Fruit fly (Drosophila melanogaster) whole organism, adult: Measurements from ENCODE around the gene Ilp7.
A peak's percentile ranks its signal among the peaks of the same experiment; 100 is the strongest.

Source experiments
- CG11617 ChIP-seq: fragments of 200-800 bp; sonication (Bioruptor generic); optimal IDR thresholded peaks from 2 replicates; lab custom pipeline; 2017; ENCODE audit warnings: mild to moderate bottlenecking, missing biosample characterization, missing genetic modification reagents, missing genetic modification characterization
- CG12768 ChIP-seq: fragments of 200-800 bp; sonication (Bioruptor generic); optimal IDR thresholded peaks from 2 replicates; lab custom pipeline; 2017; ENCODE audit warnings: missing biosample characterization, missing genetic modification characterization, mild to moderate bottlenecking, moderate library complexity, missing genetic modification reagents
- CG14711 ChIP-seq: fragments of 200-800 bp; sonication (Bioruptor generic); optimal IDR thresholded peaks from 2 replicates; lab custom pipeline; 2018; ENCODE audit warnings: missing biosample characterization, mild to moderate bottlenecking, missing genetic modification characterization, moderate library complexity
- CG1620 ChIP-seq: fragments of 200-800 bp; sonication (Bioruptor generic); optimal IDR thresholded peaks from 2 replicates; lab custom pipeline; 2016; ENCODE audit warnings: missing biosample characterization, missing genetic modification characterization
- CG33017 ChIP-seq: fragments of 200-800 bp; sonication (Bioruptor generic); optimal IDR thresholded peaks from 2 replicates; lab custom pipeline; 2018; ENCODE audit warnings: missing biosample characterization, mild to moderate bottlenecking, missing genetic modification characterization, moderate library complexity
- CG5204 ChIP-seq: fragments of 200-800 bp; sonication (Bioruptor generic); optimal IDR thresholded peaks from 2 replicates; lab custom pipeline; 2016; ENCODE audit warnings: missing biosample characterization, missing genetic modification characterization
- CG7045 ChIP-seq: fragments of 200-800 bp; sonication (Bioruptor generic); optimal IDR thresholded peaks from 2 replicates; lab custom pipeline; 2017; ENCODE audit warnings: missing biosample characterization, mild to moderate bottlenecking, missing genetic modification characterization
- CG7101 ChIP-seq: fragments of 200-800 bp; sonication (Bioruptor generic); optimal IDR thresholded peaks from 2 replicates; lab custom pipeline; 2018; ENCODE audit warnings: missing biosample characterization, mild to moderate bottlenecking, missing genetic modification characterization, moderate library complexity
- Clk ChIP-seq: fragments of 200-800 bp; sonication (Bioruptor generic); optimal IDR thresholded peaks from 2 replicates; lab custom pipeline; 2017; ENCODE audit warnings: missing biosample characterization, missing genetic modification characterization
- Crg-1 ChIP-seq: fragments of 200-800 bp; sonication (Bioruptor generic); optimal IDR thresholded peaks from 2 replicates; lab custom pipeline; 2016; ENCODE audit warnings: missing biosample characterization, missing genetic modification characterization
- Hr96 ChIP-seq: fragments of 200-800 bp; sonication (Bioruptor generic); optimal IDR thresholded peaks from 2 replicates; lab custom pipeline; 2016; ENCODE audit warnings: missing biosample characterization, missing genetic modification characterization
- Mnt ChIP-seq: fragments of 200-800 bp; sonication (Bioruptor generic); optimal IDR thresholded peaks from 2 replicates; lab custom pipeline; 2016; ENCODE audit warnings: missing biosample characterization, mild to moderate bottlenecking, missing genetic modification characterization
- bab1 ChIP-seq: fragments of 200-800 bp; sonication (Bioruptor generic); optimal IDR thresholded peaks from 3 replicates; lab custom pipeline; 2019; ENCODE audit warnings: missing biosample characterization, mild to moderate bottlenecking, missing genetic modification characterization, moderate library complexity
- cic ChIP-seq: fragments of 200-800 bp; sonication (Bioruptor generic); optimal IDR thresholded peaks from 2 replicates; lab custom pipeline; 2017; ENCODE audit warnings: missing biosample characterization, mild to moderate bottlenecking, missing genetic modification characterization, moderate library complexity
- cnc ChIP-seq, 2 experiments: fragments of >200 bp; optimal IDR thresholded peaks; 2 replicates each; lab custom pipeline; 2017
- kay ChIP-seq: fragments of 200-800 bp; sonication (Bioruptor generic); peaks from one replicate; lab custom pipeline; 2016; ENCODE audit warnings: missing biosample characterization, missing genetic modification characterization, borderline replicate concordance
- ovo ChIP-seq: fragments of 200-800 bp; sonication (Bioruptor generic); optimal IDR thresholded peaks from 2 replicates; lab custom pipeline; 2016; ENCODE audit warnings: missing biosample characterization, missing genetic modification characterization
- pad ChIP-seq: fragments of 200-800 bp; sonication (Bioruptor generic); optimal IDR thresholded peaks from 3 replicates; lab custom pipeline; 2017; ENCODE audit warnings: missing biosample characterization, missing genetic modification characterization, mild to moderate bottlenecking, moderate library complexity, missing genetic modification reagents
- tj ChIP-seq: fragments of 200-800 bp; sonication (Bioruptor generic); optimal IDR thresholded peaks from 3 replicates; lab custom pipeline; 2017; ENCODE audit warnings: missing biosample characterization, mild to moderate bottlenecking, missing genetic modification characterization, moderate library complexity
- toe ChIP-seq: fragments of 200-800 bp; sonication (Bioruptor generic); optimal IDR thresholded peaks from 2 replicates; lab custom pipeline; 2016; ENCODE audit warnings: missing biosample characterization, missing genetic modification characterization

Gene Ilp7

dm6 chrX:3685534-3685922 is 18.1 kb downstream of the Ilp7 start:
- no peak for TF ChIP-seq CG7045 (GFP tag; lab: Kevin White, UChicago)
- TF ChIP-seq pad (GFP tag; lab: Kevin White, UChicago) = peak; percentile 45
- peak; percentile 42 for TF ChIP-seq tj (GFP tag; lab: Kevin White, UChicago)

dm6 chrX:3686469-3687410 is 19.3 kb downstream of the Ilp7 start:
- TF ChIP-seq CG1620 (GFP tag; lab: Kevin White, UChicago) = peak; percentile 45
- TF ChIP-seq Mnt (GFP tag; lab: Kevin White, UChicago) = peak; percentile 78
- peak; percentile 86 for TF ChIP-seq tj (GFP tag; lab: Kevin White, UChicago)
- TF ChIP-seq ovo (GFP tag; lab: Kevin White, UChicago) = no peak
- peak; percentile 62 for TF ChIP-seq CG12768
- TF ChIP-seq pad (GFP tag; lab: Kevin White, UChicago) = peak; percentile 62
- no peak for TF ChIP-seq Crg-1 (GFP tag; lab: Kevin White, UChicago)
- peak; percentile 12 for TF ChIP-seq toe (GFP tag; lab: Kevin White, UChicago)
- peak; percentile 62 for TF ChIP-seq CG5204 (GFP tag; lab: Kevin White, UChicago)
- peak; percentile 18 for TF ChIP-seq Clk (GFP tag; lab: Kevin White, UChicago)
- TF ChIP-seq Hr96 = no peak
- TF ChIP-seq CG14711 = peak; percentile 71
- peak; percentile 42 for TF ChIP-seq CG33017 (tag; lab: Kevin White, UChicago)
- peak; percentile 55 for TF ChIP-seq CG11617 (GFP tag; lab: Kevin White, UChicago)
- TF ChIP-seq cnc (optimal IDR thresholded peaks at IDR 0.05; lab: Kevin White, UChicago) = no peak
- TF ChIP-seq bab1 (GFP tag; lab: Kevin White, UChicago) = peak; percentile 87
- TF ChIP-seq CG7101 (tag; lab: Kevin White, UChicago) = peak; percentile 50
- TF ChIP-seq kay (GFP tag; lab: Kevin White, UChicago) = no peak
- peak; percentile 39 for TF ChIP-seq CG7045 (GFP tag; lab: Kevin White, UChicago)
- TF ChIP-seq cic (GFP tag; lab: Kevin White, UChicago) = no peak

dm6 chrX:3687837-3688375 is 20.5 kb downstream of the Ilp7 start:
- peak; percentile 3 for TF ChIP-seq Crg-1 (GFP tag; lab: Kevin White, UChicago)
- TF ChIP-seq CG7101 (tag; lab: Kevin White, UChicago) = peak; percentile 40
- peak; percentile 65 for TF ChIP-seq Mnt (GFP tag; lab: Kevin White, UChicago)
- TF ChIP-seq pad (GFP tag; lab: Kevin White, UChicago) = no peak
- TF ChIP-seq CG14711 = peak; percentile 41
- peak; percentile 13 for TF ChIP-seq bab1 (GFP tag; lab: Kevin White, UChicago)

- TF ChIP-seq kay (GFP tag; lab: Kevin White, UChicago) = peak; percentile 89
- TF ChIP-seq CG5204 (GFP tag; lab: Kevin White, UChicago) = no peak
Observed at dm6 chrX:3688576-3688975, 21.2 kb downstream of the Ilp7 start.

dm6 chrX:3689079-3689478 is 21.7 kb downstream of the Ilp7 start:
- no peak for TF ChIP-seq CG14711
- TF ChIP-seq CG12768 = no peak
- TF ChIP-seq CG7045 (GFP tag; lab: Kevin White, UChicago) = no peak
- peak; percentile 32 for TF ChIP-seq CG11617 (GFP tag; lab: Kevin White, UChicago)
- peak; percentile 31 for TF ChIP-seq cic (GFP tag; lab: Kevin White, UChicago)
- no peak for TF ChIP-seq kay (GFP tag; lab: Kevin White, UChicago)
- TF ChIP-seq CG7101 (tag; lab: Kevin White, UChicago) = peak; percentile 18
- TF ChIP-seq cnc (optimal IDR thresholded peaks at IDR 0.05; lab: Kevin White, UChicago) = no peak
- TF ChIP-seq tj (GFP tag; lab: Kevin White, UChicago) = peak; percentile 89
- TF ChIP-seq Crg-1 (GFP tag; lab: Kevin White, UChicago) = peak; percentile 38
- TF ChIP-seq Mnt (GFP tag; lab: Kevin White, UChicago) = peak; percentile 92
- TF ChIP-seq pad (GFP tag; lab: Kevin White, UChicago) = peak; percentile 57
- TF ChIP-seq ovo (GFP tag; lab: Kevin White, UChicago) = no peak
- no peak for TF ChIP-seq toe (GFP tag; lab: Kevin White, UChicago)
- TF ChIP-seq Clk (GFP tag; lab: Kevin White, UChicago) = no peak
- no peak for TF ChIP-seq CG1620 (GFP tag; lab: Kevin White, UChicago)
- peak; percentile 26 for TF ChIP-seq CG33017 (tag; lab: Kevin White, UChicago)
- peak; percentile 44 for TF ChIP-seq bab1 (GFP tag; lab: Kevin White, UChicago)
- TF ChIP-seq CG5204 (GFP tag; lab: Kevin White, UChicago) = no peak
- TF ChIP-seq Hr96 = no peak

dm6 chrX:3690631-3691030 is 23.2 kb downstream of the Ilp7 start:
- no peak for TF ChIP-seq ovo (GFP tag; lab: Kevin White, UChicago)
- TF ChIP-seq CG7101 (tag; lab: Kevin White, UChicago) = peak; percentile 0
- TF ChIP-seq CG33017 (tag; lab: Kevin White, UChicago) = no peak
- TF ChIP-seq Hr96 = no peak
- no peak for TF ChIP-seq CG14711
- TF ChIP-seq Crg-1 (GFP tag; lab: Kevin White, UChicago) = no peak
- TF ChIP-seq pad (GFP tag; lab: Kevin White, UChicago) = no peak
- TF ChIP-seq CG7045 (GFP tag; lab: Kevin White, UChicago) = no peak
- peak; percentile 2 for TF ChIP-seq Mnt (GFP tag; lab: Kevin White, UChicago)
- no peak for TF ChIP-seq CG5204 (GFP tag; lab: Kevin White, UChicago)
- no peak for TF ChIP-seq Clk (GFP tag; lab: Kevin White, UChicago)
- TF ChIP-seq bab1 (GFP tag; lab: Kevin White, UChicago) = no peak
- no peak for TF ChIP-seq cnc (optimal IDR thresholded peaks at IDR 0.05; lab: Kevin White, UChicago)
